Worm (Caenorhabditis elegans): ENCODE data around the gene srlf-14.

- TF ChIP-seq aly-2 (tag; optimal IDR thresholded peaks at IDR 0.05): no peak
- TF ChIP-seq pag-3 (tag; optimal IDR thresholded peaks at IDR 0.05; ENCODE audit: borderline replicate concordance, insufficient read depth): no peak
- TF ChIP-seq nhr-12 (tag; optimal IDR thresholded peaks at IDR 0.05): no peak
- TF ChIP-seq efl-1 (optimal IDR thresholded peaks at IDR 0.05): no peak
- TF ChIP-seq efl-1 (GFP tag; optimal IDR thresholded peaks at IDR 0.05 in 1 of 2): no peak
- TF ChIP-seq unc-86 (tag; optimal IDR thresholded peaks at IDR 0.05): no peak
- TF ChIP-seq egl-27 (tag; optimal IDR thresholded peaks at IDR 0.05): no peak
- no peak for TF ChIP-seq unc-62 (GFP tag; optimal IDR thresholded peaks at IDR 0.05)
- no peak for TF ChIP-seq nhr-11 (tag; optimal IDR thresholded peaks at IDR 0.05)
Measured at ce11 chrIV:10900083-10900482, 5.9 kb upstream of the srlf-14 start, which contains the start of gene srlf-30.

All from whole organism, L1 larva.